Worm (Caenorhabditis elegans) whole organism, L3 larva: ENCODE measurements around the gene clc-26.

Source experiments
- R02D3.7 ChIP-seq: fragments of 150-350 bp; optimal IDR thresholded peaks from 2 replicates; lab custom pipeline; 2014; ENCODE audit warnings: missing biosample characterization, missing genetic modification characterization
- lin-39 ChIP-seq: fragments of 150-350 bp; optimal IDR thresholded peaks from 2 replicates; lab custom pipeline; 2018; ENCODE audit warnings: missing biosample characterization, missing genetic modification reagents, missing genetic modification characterization
- nhr-11 ChIP-seq: fragments of 150-350 bp; optimal IDR thresholded peaks from 2 replicates; lab custom pipeline; 2014; ENCODE audit warnings: missing biosample characterization, missing genetic modification characterization
- nhr-23 ChIP-seq: fragments of 150-350 bp; optimal IDR thresholded peaks from 2 replicates; lab custom pipeline; 2014; ENCODE audit warnings: missing biosample characterization, missing genetic modification reagents, missing genetic modification characterization
- pha-4 ChIP-seq: fragments of 150-350 bp; optimal IDR thresholded peaks from 2 replicates; lab custom pipeline; 2014; ENCODE audit warnings: missing biosample characterization, missing genetic modification reagents, missing genetic modification characterization
- pqm-1 ChIP-seq: fragments of 150-350 bp; optimal IDR thresholded peaks from 2 replicates; lab custom pipeline; 2017; ENCODE audit warnings: missing biosample characterization, missing genetic modification characterization, inconsistent platforms

DNA sequence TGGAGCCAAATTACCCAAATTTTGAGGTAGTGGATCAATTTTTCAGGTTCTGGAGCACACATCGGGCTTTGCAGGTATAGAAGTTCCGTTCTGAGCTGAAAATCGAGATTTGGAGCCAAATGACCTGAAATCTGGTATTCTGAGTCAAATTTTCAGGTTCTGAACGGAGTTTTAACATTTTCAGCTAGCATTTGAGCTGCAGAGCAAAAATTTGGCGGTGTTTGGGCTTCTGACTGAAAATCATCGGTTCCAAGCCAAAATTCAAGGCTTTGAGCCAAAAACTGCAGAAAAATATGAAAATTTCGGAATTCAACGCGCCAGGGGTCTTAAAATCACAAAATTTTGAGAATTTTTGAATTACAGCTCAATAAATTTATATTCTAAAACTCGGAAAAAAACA lies at the start of gene clc-26, which contains the start of gene E_BE45912.2:
- TF ChIP-seq nhr-11 (no peak), lin-39 (tag; lab: Kevin White, UChicago) (no peak), pqm-1 (no peak), pha-4 (tag; lab: Kevin White, UChicago) (no peak), nhr-23 (tag; lab: Kevin White, UChicago) (no peak), R02D3.7 (tag; lab: Kevin White, UChicago) (no peak)
